Fruit fly (Drosophila melanogaster) whole organism, prepupa: Measurements from ENCODE around the gene t-cup.

Experiments
- Blimp-1 ChIP-seq: fragments of 200-800 bp; sonication (Bioruptor generic); optimal IDR thresholded peaks from 3 replicates; lab custom pipeline; 2017; ENCODE audit warnings: missing biosample characterization, missing genetic modification characterization, mild to moderate bottlenecking, moderate library complexity, missing genetic modification reagents
- CG10631 ChIP-seq: fragments of 200-800 bp; sonication (Bioruptor generic); optimal IDR thresholded peaks from 2 replicates; lab custom pipeline; 2016; ENCODE audit warnings: missing biosample characterization, missing genetic modification characterization
- CG10669 ChIP-seq: fragments of 200-800 bp; sonication (Bioruptor generic); optimal IDR thresholded peaks from 3 replicates; lab custom pipeline; 2018; ENCODE audit warnings: missing biosample characterization, mild to moderate bottlenecking, missing genetic modification characterization, moderate library complexity
- CG11294 ChIP-seq: fragments of 200-800 bp; sonication (Bioruptor generic); IDR thresholded peaks from 2 replicates; pipeline ENCODE4 v1.3.6; 2022; ENCODE audit warnings: missing biosample characterization, missing genetic modification characterization
- CG11902 ChIP-seq: fragments of 200-800 bp; sonication (Bioruptor generic); optimal IDR thresholded peaks from 3 replicates; lab custom pipeline; 2016; ENCODE audit warnings: missing biosample characterization, missing genetic modification characterization
- CG15336 ChIP-seq: fragments of 200-800 bp; sonication (Bioruptor generic); IDR thresholded peaks from 2 replicates; pipeline ENCODE4 v1.3.6; 2022; ENCODE audit warnings: missing biosample characterization, missing genetic modification characterization
- CG1621 ChIP-seq: fragments of 200-800 bp; sonication (Bioruptor generic); optimal IDR thresholded peaks from 3 replicates; lab custom pipeline; 2018; ENCODE audit warnings: missing biosample characterization, mild to moderate bottlenecking, missing genetic modification characterization
- CG16779 ChIP-seq: fragments of 200-800 bp; sonication (Bioruptor generic); optimal IDR thresholded peaks from 3 replicates; lab custom pipeline; 2017; ENCODE audit warnings: missing biosample characterization, mild to moderate bottlenecking, missing genetic modification characterization
- CG31627 ChIP-seq: fragments of 200-800 bp; sonication (Bioruptor generic); optimal IDR thresholded peaks from 3 replicates; lab custom pipeline; 2016; ENCODE audit warnings: missing biosample characterization, missing genetic modification characterization
- CG3919 ChIP-seq: fragments of 200-800 bp; sonication (Bioruptor generic); optimal IDR thresholded peaks from 3 replicates; lab custom pipeline; 2016; ENCODE audit warnings: missing biosample characterization, missing genetic modification characterization
- CG4318 ChIP-seq: fragments of 200-800 bp; sonication (Bioruptor generic); optimal IDR thresholded peaks from 3 replicates; lab custom pipeline; 2017; ENCODE audit warnings: missing biosample characterization, mild to moderate bottlenecking, missing genetic modification characterization
- CG6163 ChIP-seq: fragments of 200-800 bp; sonication (Bioruptor generic); IDR thresholded peaks from 3 replicates; pipeline ENCODE4 v1.3.6; 2022; ENCODE audit warnings: missing biosample characterization, missing genetic modification characterization
- CG6792 ChIP-seq: fragments of 200-800 bp; sonication (Bioruptor generic); optimal IDR thresholded peaks from 3 replicates; lab custom pipeline; 2016; ENCODE audit warnings: missing biosample characterization, missing genetic modification characterization
- CG8119 ChIP-seq: fragments of 200-800 bp; sonication (Bioruptor generic); IDR thresholded peaks from 3 replicates; pipeline ENCODE4 v1.3.6; 2022; ENCODE audit warnings: missing biosample characterization, missing genetic modification characterization
- CG9139 ChIP-seq: fragments of 200-800 bp; sonication (Bioruptor generic); optimal IDR thresholded peaks from 3 replicates; lab custom pipeline; 2017; ENCODE audit warnings: missing biosample characterization, mild to moderate bottlenecking, missing genetic modification characterization
- Eip75B ChIP-seq: fragments of 200-800 bp; sonication (Bioruptor generic); optimal IDR thresholded peaks from 3 replicates; lab custom pipeline; 2016; ENCODE audit warnings: missing biosample characterization, missing genetic modification characterization
- Eip78C ChIP-seq: fragments of 200-800 bp; sonication (Bioruptor generic); peaks from one replicate; lab custom pipeline; 2016; ENCODE audit warnings: missing biosample characterization, missing genetic modification characterization
- Eip93F ChIP-seq: fragments of 200-800 bp; sonication (Bioruptor generic); optimal IDR thresholded peaks from 2 replicates; lab custom pipeline; 2016; ENCODE audit warnings: missing biosample characterization, mild to moderate bottlenecking, missing genetic modification characterization
- Gug ChIP-seq: fragments of 200-800 bp; sonication (Bioruptor generic); IDR thresholded peaks from 2 replicates; pipeline ENCODE4 v1.3.6; 2022; ENCODE audit warnings: missing biosample characterization, missing genetic modification characterization
- Hr38 ChIP-seq: sonication (Bioruptor generic); optimal IDR thresholded peaks from 2 replicates; lab custom pipeline; 2016; ENCODE audit warnings: missing biosample characterization, missing genetic modification characterization
- Hr39 ChIP-seq: fragments of 200-800 bp; sonication (Bioruptor generic); optimal IDR thresholded peaks from 2 replicates; lab custom pipeline; 2016; ENCODE audit warnings: missing biosample characterization, missing genetic modification characterization
- Hr4 ChIP-seq: fragments of 200-800 bp; sonication (Bioruptor generic); optimal IDR thresholded peaks from 3 replicates; lab custom pipeline; 2016; ENCODE audit warnings: missing biosample characterization, missing genetic modification characterization
- OdsH ChIP-seq: fragments of 200-800 bp; sonication (Bioruptor generic); optimal IDR thresholded peaks from 3 replicates; lab custom pipeline; 2016; ENCODE audit warnings: missing biosample characterization, missing genetic modification characterization
- Sox102F ChIP-seq: fragments of 200-800 bp; sonication (Bioruptor generic); optimal IDR thresholded peaks from 2 replicates; lab custom pipeline; 2016; ENCODE audit warnings: missing biosample characterization, mild to moderate bottlenecking, missing genetic modification characterization
- Sox15 ChIP-seq: fragments of 200-800 bp; sonication (Bioruptor generic); optimal IDR thresholded peaks from 3 replicates; lab custom pipeline; 2016; ENCODE audit warnings: missing biosample characterization, missing genetic modification characterization
- achi ChIP-seq: fragments of 200-800 bp; sonication (Bioruptor generic); optimal IDR thresholded peaks from 3 replicates; lab custom pipeline; 2016; ENCODE audit warnings: missing biosample characterization, missing genetic modification characterization
- cyc ChIP-seq: fragments of 200-800 bp; sonication (Bioruptor generic); optimal IDR thresholded peaks from 3 replicates; lab custom pipeline; 2016; ENCODE audit warnings: missing biosample characterization, missing genetic modification characterization
- eg ChIP-seq: fragments of 200-800 bp; sonication (Bioruptor generic); IDR thresholded peaks from 3 replicates; pipeline ENCODE4 v1.3.6; 2022; ENCODE audit warnings: missing biosample characterization, missing genetic modification characterization
- fd59A ChIP-seq: fragments of 200-800 bp; sonication (Bioruptor generic); optimal IDR thresholded peaks from 2 replicates; lab custom pipeline; 2017; ENCODE audit warnings: missing biosample characterization, mild to moderate bottlenecking, missing genetic modification characterization, missing genetic modification reagents
- net ChIP-seq: fragments of 200-800 bp; sonication (Bioruptor generic); optimal IDR thresholded peaks from 3 replicates; lab custom pipeline; 2016; ENCODE audit warnings: missing biosample characterization, missing genetic modification characterization
- pdm3 ChIP-seq: fragments of 200-800 bp; sonication (Bioruptor generic); optimal IDR thresholded peaks from 3 replicates; lab custom pipeline; 2016; ENCODE audit warnings: missing biosample characterization, missing genetic modification characterization
- salr ChIP-seq, 2 experiments: fragments of 200-800 bp; sonication (Bioruptor generic); optimal IDR thresholded peaks; 3 replicates each; lab custom pipeline; 2016 to 2018; ENCODE audit warnings: missing biosample characterization in 2 of 2, missing genetic modification characterization in 2 of 2, mild to moderate bottlenecking in 1 of 2
- spab ChIP-seq: fragments of 200-800 bp; sonication (Bioruptor generic); optimal IDR thresholded peaks from 2 replicates; lab custom pipeline; 2017; ENCODE audit warnings: missing biosample characterization, mild to moderate bottlenecking, missing genetic modification characterization, missing genetic modification reagents
- ss ChIP-seq, 2 experiments: fragments of 200-800 bp; sonication (Bioruptor generic); optimal IDR thresholded peaks; 2 replicates in 1 of 2; 3 replicates in 1 of 2; lab custom pipeline; 2017 to 2018; ENCODE audit warnings: mild to moderate bottlenecking in 2 of 2, missing biosample characterization in 2 of 2, missing genetic modification characterization in 2 of 2, moderate library complexity in 1 of 2
- vri ChIP-seq: fragments of 200-800 bp; sonication (Bioruptor generic); optimal IDR thresholded peaks from 3 replicates; lab custom pipeline; 2016; ENCODE audit warnings: missing biosample characterization, mild to moderate bottlenecking, missing genetic modification characterization

Gene t-cup

dm6 chr2L:12481758-12482157, 15.4 kb downstream of the t-cup start:
- no peak for TF ChIP-seq CG10669
- no peak for TF ChIP-seq Sox15 (GFP tag; lab: Kevin White, UChicago)
- TF ChIP-seq pdm3 (GFP tag; lab: Kevin White, UChicago): no peak
- TF ChIP-seq CG10631: no peak
- TF ChIP-seq fd59A: no peak
- TF ChIP-seq Eip75B (GFP tag; lab: Kevin White, UChicago): no peak
- no peak for TF ChIP-seq CG9139 (GFP tag; lab: Kevin White, UChicago)
- no peak for TF ChIP-seq CG16779 (tag; lab: Kevin White, UChicago)
- TF ChIP-seq CG4318 (GFP tag; lab: Kevin White, UChicago): no peak
- no peak for TF ChIP-seq Blimp-1

dm6 chr2L:12480846-12481245, 16.3 kb downstream of the t-cup start:
- TF ChIP-seq CG15336 (GFP tag; lab: Robert Waterston, UW): 0 out of 2 replicates have a peak, but pooled peaks have one; percentile 16
- TF ChIP-seq CG8119 (GFP tag; lab: Robert Waterston, UW): 0 out of 3 replicates have a peak, but pooled peaks have one; percentile 19
- no peak for TF ChIP-seq salr (GFP tag; optimal IDR thresholded peaks at IDR 0.05; lab: Kevin White, UChicago)
- peak; percentile 15 for TF ChIP-seq Eip78C (GFP tag; lab: Kevin White, UChicago)
- TF ChIP-seq CG16779 (tag; lab: Kevin White, UChicago): no peak
- no peak for TF ChIP-seq spab (GFP tag; lab: Kevin White, UChicago)
- no peak for TF ChIP-seq Hr38 (GFP tag; lab: Kevin White, UChicago)
- TF ChIP-seq Hr4 (GFP tag; lab: Kevin White, UChicago): no peak
- no peak; the same call in 2 of the 3 replicates for TF ChIP-seq eg
- peak; percentile 4 for TF ChIP-seq CG3919 (GFP tag; lab: Kevin White, UChicago)
- no peak for TF ChIP-seq achi (GFP tag; lab: Kevin White, UChicago)
- no peak for TF ChIP-seq CG4318 (GFP tag; lab: Kevin White, UChicago)
- no peak for TF ChIP-seq net
- 0 out of 3 replicates have a peak, but pooled peaks have one; percentile 57 for TF ChIP-seq CG6163

dm6 chr2L:12479994-12480393, 17.1 kb downstream of the t-cup start:
- TF ChIP-seq CG11294 (GFP tag; lab: Robert Waterston, UW) (no peak), CG10669 (no peak), CG6163 (0 out of 3 replicates have a peak, but pooled peaks have one; percentile 14), vri (GFP tag; lab: Kevin White, UChicago) (no peak)

- peak; percentile 18 for TF ChIP-seq Eip78C (GFP tag; lab: Kevin White, UChicago)
- TF ChIP-seq Eip93F (GFP tag; lab: Kevin White, UChicago): peak; percentile 36
- no peak for TF ChIP-seq CG3919 (GFP tag; lab: Kevin White, UChicago)
- TF ChIP-seq ss (GFP tag; optimal IDR thresholded peaks at IDR 0.05; lab: Kevin White, UChicago): no peak
- no peak for TF ChIP-seq CG16779 (tag; lab: Kevin White, UChicago)
- no peak for TF ChIP-seq pdm3 (GFP tag; lab: Kevin White, UChicago)
- TF ChIP-seq CG11902 (GFP tag; lab: Kevin White, UChicago): no peak
- TF ChIP-seq CG6163: no peak
- no peak for TF ChIP-seq net
- no peak for TF ChIP-seq Eip75B (GFP tag; lab: Kevin White, UChicago)
- peak; percentile 51 for TF ChIP-seq Blimp-1
- no peak for TF ChIP-seq CG1621 (tag; lab: Kevin White, UChicago)
- no peak for TF ChIP-seq Sox102F (GFP tag; lab: Kevin White, UChicago)
- no peak for TF ChIP-seq Gug
- TF ChIP-seq OdsH (GFP tag; lab: Kevin White, UChicago): no peak
- TF ChIP-seq CG9139 (GFP tag; lab: Kevin White, UChicago): no peak
- no peak for TF ChIP-seq Hr39
- no peak for TF ChIP-seq CG6792 (GFP tag; lab: Kevin White, UChicago)
- no peak for TF ChIP-seq cyc (GFP tag; lab: Kevin White, UChicago)
- no peak for TF ChIP-seq CG31627 (GFP tag; lab: Kevin White, UChicago)
Measured at dm6 chr2L:12478494-12478893, 18.6 kb downstream of the t-cup start.
